Fruit fly (Drosophila melanogaster) whole organism, embryonic: Measurements from ENCODE around the gene fz.

ENCODE experiments used
- Abd-B ChIP-seq: fragments of 200-800 bp; sonication (Bioruptor generic); optimal IDR thresholded peaks from 2 replicates; lab custom pipeline; 2018; ENCODE audit warnings: missing biosample characterization, mild to moderate bottlenecking, missing genetic modification characterization, moderate library complexity
- Bgb ChIP-seq: fragments of 200-800 bp; sonication (Bioruptor generic); IDR thresholded peaks from 2 replicates; pipeline ENCODE4 v1.3.6; 2022; ENCODE audit warnings: missing biosample characterization, missing genetic modification characterization; ENCODE audit not compliant: partially characterized antibody
- Blimp-1 ChIP-seq: fragments of 200-800 bp; sonication (Bioruptor generic); optimal IDR thresholded peaks from 3 replicates; lab custom pipeline; 2018; ENCODE audit warnings: missing biosample characterization, missing genetic modification characterization, mild to moderate bottlenecking, moderate library complexity, missing genetic modification reagents
- BtbVII ChIP-seq: fragments of 200-800 bp; sonication (Bioruptor generic); optimal IDR thresholded peaks from 3 replicates; lab custom pipeline; 2017; ENCODE audit warnings: missing biosample characterization, mild to moderate bottlenecking, missing genetic modification characterization
- CG10274 ChIP-seq: fragments of 200-800 bp; sonication (Bioruptor generic); optimal IDR thresholded peaks from 3 replicates; lab custom pipeline; 2017; ENCODE audit warnings: missing biosample characterization, mild to moderate bottlenecking, missing genetic modification characterization
- CG10462 ChIP-seq: fragments of 200-800 bp; sonication (Bioruptor generic); optimal IDR thresholded peaks from 2 replicates; lab custom pipeline; 2016; ENCODE audit warnings: missing biosample characterization, missing genetic modification characterization
- CG10565 ChIP-seq: fragments of 200-800 bp; sonication (Bioruptor generic); optimal IDR thresholded peaks from 3 replicates; lab custom pipeline; 2016; ENCODE audit warnings: missing biosample characterization, mild to moderate bottlenecking, missing genetic modification characterization
- CG12155 ChIP-seq: fragments of 200-800 bp; sonication (Bioruptor generic); optimal IDR thresholded peaks from 3 replicates; lab custom pipeline; 2016; ENCODE audit warnings: missing biosample characterization, missing genetic modification characterization
- CG12236 ChIP-seq: fragments of 200-800 bp; sonication (Bioruptor generic); optimal IDR thresholded peaks from 2 replicates; lab custom pipeline; 2016; ENCODE audit warnings: missing biosample characterization, missing genetic modification characterization
- CG14014 ChIP-seq: fragments of 200-800 bp; sonication (Bioruptor generic); IDR thresholded peaks from 2 replicates; pipeline ENCODE4 v1.3.6; 2022; ENCODE audit warnings: missing biosample characterization, missing genetic modification characterization
- CG15073 ChIP-seq: fragments of 200-800 bp; sonication (Bioruptor generic); optimal IDR thresholded peaks from 2 replicates; lab custom pipeline; 2016; ENCODE audit warnings: missing biosample characterization, missing genetic modification characterization
- CG17385 ChIP-seq: fragments of 200-800 bp; sonication (Bioruptor generic); optimal IDR thresholded peaks from 3 replicates; lab custom pipeline; 2018; ENCODE audit warnings: missing biosample characterization, mild to moderate bottlenecking, missing genetic modification characterization
- CG2120 ChIP-seq: fragments of 200-800 bp; sonication (Bioruptor generic); optimal IDR thresholded peaks from 3 replicates; lab custom pipeline; 2016; ENCODE audit warnings: missing biosample characterization, missing genetic modification characterization
- CG4360 ChIP-seq: fragments of 200-800 bp; sonication (Bioruptor generic); IDR thresholded peaks from 2 replicates; pipeline ENCODE4 v1.3.6; 2022; ENCODE audit warnings: missing biosample characterization, missing genetic modification characterization
- CG4617 ChIP-seq: fragments of 200-800 bp; sonication (Bioruptor generic); optimal IDR thresholded peaks from 3 replicates; lab custom pipeline; 2016; ENCODE audit warnings: missing biosample characterization, missing genetic modification characterization, borderline replicate concordance
- CG7271 ChIP-seq: fragments of 200-800 bp; sonication (Bioruptor generic); optimal IDR thresholded peaks from 2 replicates; lab custom pipeline; 2018; ENCODE audit warnings: missing biosample characterization, mild to moderate bottlenecking, missing genetic modification characterization, moderate library complexity
- CG8290 ChIP-seq, 3 experiments: fragments of 200-800 bp; sonication (Bioruptor generic); optimal IDR thresholded peaks; 2 replicates each; lab custom pipeline; 2016 to 2019; ENCODE audit warnings: missing biosample characterization in 3 of 3, missing genetic modification characterization in 3 of 3, mild to moderate bottlenecking in 2 of 3, moderate library complexity in 1 of 3
- CG8388 ChIP-seq: fragments of 200-800 bp; sonication (Bioruptor generic); optimal IDR thresholded peaks from 2 replicates; lab custom pipeline; 2019; ENCODE audit warnings: missing biosample characterization, mild to moderate bottlenecking, missing genetic modification characterization, moderate library complexity
- CG9609 ChIP-seq: fragments of 200-800 bp; sonication (Bioruptor generic); optimal IDR thresholded peaks from 3 replicates; lab custom pipeline; 2016; ENCODE audit warnings: missing biosample characterization, missing genetic modification characterization
- CG9817 ChIP-seq: fragments of 200-800 bp; sonication (Bioruptor generic); optimal IDR thresholded peaks from 2 replicates; lab custom pipeline; 2018; ENCODE audit warnings: missing biosample characterization, mild to moderate bottlenecking, missing genetic modification characterization, moderate library complexity
- CG9876 ChIP-seq: fragments of 200-800 bp; sonication (Bioruptor generic); optimal IDR thresholded peaks from 2 replicates; lab custom pipeline; 2016; ENCODE audit warnings: missing biosample characterization, missing genetic modification characterization
- CTCF ChIP-seq: fragments of 200-800 bp; sonication (Bioruptor generic); optimal IDR thresholded peaks from 2 replicates; lab custom pipeline; 2017; ENCODE audit warnings: missing biosample characterization, mild to moderate bottlenecking, missing genetic modification characterization, moderate library complexity
- CkIIα-i1 ChIP-seq: fragments of 200-800 bp; sonication (Bioruptor generic); IDR thresholded peaks from 2 replicates; pipeline ENCODE4 v1.3.6; 2022; ENCODE audit warnings: missing biosample characterization, missing genetic modification characterization
- Dek ChIP-seq: fragments of 200-800 bp; sonication (Bioruptor generic); optimal IDR thresholded peaks from 3 replicates; lab custom pipeline; 2019; ENCODE audit warnings: missing biosample characterization, mild to moderate bottlenecking, missing genetic modification characterization, moderate library complexity
- Drgx ChIP-seq: fragments of 200-800 bp; sonication (Bioruptor generic); IDR thresholded peaks from 2 replicates; pipeline ENCODE4 v1.3.6; 2022; ENCODE audit warnings: missing biosample characterization, missing genetic modification characterization
- Gug ChIP-seq: fragments of 200-800 bp; sonication (Bioruptor generic); IDR thresholded peaks from 4 replicates; pipeline ENCODE4 v1.3.6; 2022; ENCODE audit warnings: missing biosample characterization, missing genetic modification characterization
- HLHmδ ChIP-seq: fragments of 200-800 bp; sonication (Bioruptor generic); optimal IDR thresholded peaks from 2 replicates; lab custom pipeline; 2018; ENCODE audit warnings: missing biosample characterization, mild to moderate bottlenecking, missing genetic modification characterization, moderate library complexity
- Hand ChIP-seq: fragments of 200-800 bp; sonication (Bioruptor generic); optimal IDR thresholded peaks from 2 replicates; lab custom pipeline; 2017; ENCODE audit warnings: mild to moderate bottlenecking, missing biosample characterization, missing genetic modification reagents, missing genetic modification characterization
- NC2β ChIP-seq: fragments of 200-800 bp; sonication (Bioruptor generic); optimal IDR thresholded peaks from 2 replicates; lab custom pipeline; 2016; ENCODE audit warnings: missing biosample characterization, missing genetic modification characterization
- Rfx ChIP-seq: fragments of 200-800 bp; sonication (Bioruptor generic); IDR thresholded peaks from 2 replicates; pipeline ENCODE4 v1.3.6; 2022; ENCODE audit warnings: missing biosample characterization, missing genetic modification characterization
- Side ChIP-seq: fragments of 200-800 bp; sonication (Bioruptor generic); optimal IDR thresholded peaks from 2 replicates; lab custom pipeline; 2016; ENCODE audit warnings: missing biosample characterization, missing genetic modification characterization
- Tbp ChIP-seq: fragments of >200 bp; optimal IDR thresholded peaks from 2 replicates; lab custom pipeline; 2018; ENCODE audit warnings: missing biosample characterization, missing genetic modification characterization
- YL-1 ChIP-seq: fragments of 200-800 bp; sonication (Bioruptor generic); optimal IDR thresholded peaks from 3 replicates; lab custom pipeline; 2017; ENCODE audit warnings: missing biosample characterization, mild to moderate bottlenecking, missing genetic modification characterization
- cato ChIP-seq: fragments of 200-800 bp; sonication (Bioruptor generic); optimal IDR thresholded peaks from 2 replicates; lab custom pipeline; 2016; ENCODE audit warnings: missing biosample characterization, missing genetic modification characterization, borderline replicate concordance
- ems ChIP-seq: fragments of 200-800 bp; sonication (Bioruptor generic); optimal IDR thresholded peaks from 3 replicates; lab custom pipeline; 2016; ENCODE audit warnings: missing biosample characterization, missing genetic modification characterization
- eyg ChIP-seq: fragments of 200-800 bp; sonication (Bioruptor generic); optimal IDR thresholded peaks from 3 replicates; lab custom pipeline; 2016; ENCODE audit warnings: missing biosample characterization, missing genetic modification characterization
- gt ChIP-seq: fragments of 200-800 bp; sonication (Bioruptor generic); IDR thresholded peaks from 2 replicates; pipeline ENCODE4 v1.3.6; 2022; ENCODE audit warnings: missing biosample characterization, missing genetic modification characterization
- h ChIP-seq: fragments of >200 bp; optimal IDR thresholded peaks from 2 replicates; lab custom pipeline; 2017
- ind ChIP-seq: fragments of 200-800 bp; sonication (Bioruptor generic); optimal IDR thresholded peaks from 3 replicates; lab custom pipeline; 2016; ENCODE audit warnings: missing biosample characterization, missing genetic modification characterization
- jigr1 ChIP-seq: fragments of 200-800 bp; sonication (Bioruptor generic); IDR thresholded peaks from 3 replicates; pipeline ENCODE4 v1.3.6; 2022; ENCODE audit warnings: missing biosample characterization, missing genetic modification characterization
- jing ChIP-seq: fragments of 200-800 bp; sonication (Bioruptor generic); optimal IDR thresholded peaks from 2 replicates; lab custom pipeline; 2018; ENCODE audit warnings: missing biosample characterization, mild to moderate bottlenecking, missing genetic modification characterization
- oc ChIP-seq: fragments of 200-800 bp; sonication (Bioruptor generic); optimal IDR thresholded peaks from 2 replicates; lab custom pipeline; 2018; ENCODE audit warnings: missing biosample characterization, mild to moderate bottlenecking, missing genetic modification characterization, moderate library complexity
- repo ChIP-seq: fragments of 200-800 bp; sonication (Bioruptor generic); optimal IDR thresholded peaks from 2 replicates; lab custom pipeline; 2016; ENCODE audit warnings: missing biosample characterization, missing genetic modification characterization
- rib ChIP-seq: fragments of 200-800 bp; sonication (Bioruptor generic); IDR thresholded peaks from 2 replicates; pipeline ENCODE4 v1.3.6; 2022; ENCODE audit warnings: missing biosample characterization, missing genetic modification characterization
- run ChIP-seq: fragments of 200-800 bp; sonication (Bioruptor generic); optimal IDR thresholded peaks from 3 replicates; lab custom pipeline; 2018; ENCODE audit warnings: missing biosample characterization, mild to moderate bottlenecking, missing genetic modification characterization
- slp2 ChIP-seq: fragments of 200-800 bp; sonication (Bioruptor generic); optimal IDR thresholded peaks from 2 replicates; lab custom pipeline; 2016; ENCODE audit warnings: missing biosample characterization, missing genetic modification characterization
- ssp ChIP-seq: fragments of 200-800 bp; sonication (Bioruptor generic); IDR thresholded peaks from 2 replicates; pipeline ENCODE4 v1.3.6; 2022; ENCODE audit warnings: missing biosample characterization, missing genetic modification characterization
- stc ChIP-seq: fragments of 200-800 bp; sonication (Bioruptor generic); IDR thresholded peaks from 2 replicates; pipeline ENCODE4 v1.3.6; 2022; ENCODE audit warnings: missing biosample characterization, missing genetic modification characterization
- stwl ChIP-seq: fragments of 200-800 bp; sonication (Bioruptor generic); optimal IDR thresholded peaks from 3 replicates; lab custom pipeline; 2018; ENCODE audit warnings: missing biosample characterization, mild to moderate bottlenecking, missing genetic modification characterization, moderate library complexity
- wor ChIP-seq: fragments of 200-800 bp; sonication (Bioruptor generic); IDR thresholded peaks from 2 replicates; pipeline ENCODE4 v1.3.6; 2022; ENCODE audit warnings: missing biosample characterization, missing genetic modification characterization
- yki ChIP-seq: fragments of >200 bp; optimal IDR thresholded peaks from 3 replicates; lab custom pipeline; 2018

The fz gene

DNA sequence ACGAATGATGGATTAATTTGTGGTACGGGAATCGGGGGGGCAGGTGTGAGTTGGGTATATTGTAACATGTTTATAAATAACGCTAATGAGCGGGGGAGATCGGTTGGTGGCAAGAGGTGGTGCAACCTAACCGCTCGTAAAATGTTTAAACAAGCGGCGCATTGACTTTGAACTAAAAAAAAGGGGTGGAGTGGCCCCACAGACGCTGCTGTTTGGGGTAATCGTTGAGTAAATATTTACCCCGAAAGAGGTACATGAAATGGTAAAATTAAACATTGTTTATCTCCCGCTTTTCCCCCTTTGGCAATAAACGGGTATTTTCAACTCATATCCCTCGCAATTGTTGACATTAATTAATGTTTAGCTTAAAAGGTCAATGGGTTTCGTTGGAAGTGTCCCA, 92.0 kb downstream of the fz start (continued):
- peak; percentile 7 for TF ChIP-seq CG10462 (GFP tag; lab: Kevin White, UChicago)
- TF ChIP-seq CG9817, result peak; percentile 22
- TF ChIP-seq CG7271 (tag; lab: Kevin White, UChicago), result no peak
- TF ChIP-seq Blimp-1 (GFP tag; lab: Kevin White, UChicago), result peak; percentile 73
- no peak for TF ChIP-seq CG12155
- TF ChIP-seq ssp (GFP tag; lab: Robert Waterston, UW), result no peak
- no peak for TF ChIP-seq jing (GFP tag; lab: Kevin White, UChicago)
- TF ChIP-seq cato, result no peak
- no peak for TF ChIP-seq Bgb (GFP tag; lab: Robert Waterston, UW)
- peak; percentile 56 for TF ChIP-seq BtbVII
- peak; percentile 1 for TF ChIP-seq stwl (tag; lab: Kevin White, UChicago)
- peak; percentile 44 for TF ChIP-seq slp2
- peak; percentile 35 for TF ChIP-seq Side (GFP tag; lab: Kevin White, UChicago)
- TF ChIP-seq oc (tag; lab: Kevin White, UChicago), result peak; percentile 64
- TF ChIP-seq CG8290 (GFP tag; optimal IDR thresholded peaks at IDR 0.05; lab: Kevin White, UChicago), result no peak
- TF ChIP-seq CG8290 (tag; optimal IDR thresholded peaks at IDR 0.05; lab: Kevin White, UChicago), result peak; percentile 44 to 84
- TF ChIP-seq rib (GFP tag; lab: Robert Waterston, UW), result 0 out of 2 replicates have a peak, but pooled peaks have one; percentile 49
- 0 out of 2 replicates have a peak, but pooled peaks have one; percentile 45 for TF ChIP-seq CG14014 (GFP tag; lab: Robert Waterston, UW)
- TF ChIP-seq stc, result peak; percentile 46; the same call in 1 of the 2 replicates
- no peak for TF ChIP-seq CkIIα-i1 (GFP tag; lab: Robert Waterston, UW)
- peak; percentile 29; the same call in 1 of the 2 replicates for TF ChIP-seq CG4360 (GFP tag; lab: Robert Waterston, UW)
- TF ChIP-seq Hand, result no peak

DNA sequence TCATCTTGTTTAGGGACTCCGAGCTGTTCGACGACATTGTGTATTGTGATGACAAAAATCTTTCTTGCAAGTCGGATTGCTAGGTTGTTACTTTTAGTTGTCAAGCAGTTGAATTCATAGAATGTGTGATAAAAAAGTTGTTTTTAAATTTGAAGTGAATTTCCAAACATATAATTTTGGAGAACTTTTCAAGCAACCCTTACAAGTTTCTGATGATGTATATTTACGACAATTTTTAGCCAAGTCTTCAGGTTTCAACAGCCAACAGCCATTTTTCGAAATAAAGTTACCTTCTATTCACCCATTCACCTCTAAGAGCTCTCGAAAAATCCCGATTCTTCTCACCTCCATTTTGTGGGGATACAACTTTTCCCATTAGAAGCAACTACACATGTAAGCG, 95.5 kb downstream of the fz start, which contains the start of gene CG13481:
TSS of gene CG13481 (minus strand) at position 101 of the 400 bp plus-strand sequence.
- no peak for TF ChIP-seq CG17385 (GFP tag; lab: Kevin White, UChicago)
- no peak for TF ChIP-seq CG4617 (GFP tag; lab: Kevin White, UChicago)
- no peak for TF ChIP-seq ind (GFP tag; lab: Kevin White, UChicago)
- TF ChIP-seq CG12236 (GFP tag; lab: Kevin White, UChicago), result no peak
- no peak for TF ChIP-seq ems (GFP tag; lab: Kevin White, UChicago)
- no peak for TF ChIP-seq Gug (GFP tag; lab: Robert Waterston, UW)
- no peak for TF ChIP-seq Tbp (GFP tag; lab: Kevin White, UChicago)
- TF ChIP-seq CG10274 (GFP tag; lab: Kevin White, UChicago), result no peak
- TF ChIP-seq YL-1 (GFP tag; lab: Kevin White, UChicago), result no peak
- TF ChIP-seq, all 482 proteins: peak for 0

DNA sequence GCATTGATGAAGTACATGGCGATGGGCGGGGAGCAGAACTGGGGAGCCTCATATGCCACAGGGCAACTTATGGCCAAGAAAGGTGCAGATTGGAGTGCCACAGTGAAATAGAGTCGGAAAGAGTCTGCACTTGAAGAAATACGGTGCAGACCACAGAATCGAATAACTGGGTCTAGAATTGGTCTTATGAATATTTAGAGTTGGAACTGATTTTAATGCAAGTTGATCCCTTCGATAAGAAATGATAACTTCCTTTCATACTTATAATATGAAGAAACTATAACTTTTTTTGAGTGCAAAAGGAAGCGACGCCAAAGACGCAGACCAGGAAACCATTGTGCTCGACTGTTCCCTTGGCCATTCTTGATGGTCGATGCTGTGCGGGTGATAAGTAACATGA, 100.4 kb downstream of the fz start:
- TF ChIP-seq run (tag; lab: Kevin White, UChicago) (no peak), Dek (no peak), Drgx (peak; percentile 42; the same call in 1 of the 2 replicates), NC2β (no peak), CG9609 (no peak), HLHmδ (GFP tag; lab: Kevin White, UChicago) (no peak), repo (no peak), h (no peak), CG8388 (GFP tag; lab: Kevin White, UChicago) (peak; percentile 6), CTCF (GFP tag; lab: Kevin White, UChicago) (no peak), gt (GFP tag; lab: Robert Waterston, UW) (no peak), Abd-B (no peak), yki (lab: Kevin White, UChicago) (no peak), CG10274 (GFP tag; lab: Kevin White, UChicago) (no peak), wor (GFP tag; lab: Robert Waterston, UW) (no peak), eyg (GFP tag; lab: Kevin White, UChicago) (no peak), CG2120 (GFP tag; lab: Kevin White, UChicago) (peak; percentile 11), CG10565 (no peak), Rfx (GFP tag; lab: Robert Waterston, UW) (no peak), CG9876 (GFP tag; lab: Kevin White, UChicago) (no peak), jigr1 (GFP tag; lab: Robert Waterston, UW) (no peak), CG15073 (no peak)
